Fruit fly (Drosophila melanogaster) whole organism, wandering third instar larva: Measurements from ENCODE around the gene CG6761.

Experiments used
- Abd-B ChIP-seq: fragments of >200 bp; optimal IDR thresholded peaks from 2 replicates; lab custom pipeline; 2017; ENCODE audit warnings: missing biosample characterization, missing genetic modification characterization
- Dfd ChIP-seq: fragments of >200 bp; optimal IDR thresholded peaks from 2 replicates; lab custom pipeline; 2017; ENCODE audit warnings: missing biosample characterization, missing genetic modification characterization
- Dif ChIP-seq: fragments of 200-275, 200-300 bp; sonication (Bioruptor generic); optimal IDR thresholded peaks from 2 replicates; lab custom pipeline; 2018; ENCODE audit warnings: missing biosample characterization, missing genetic modification characterization; ENCODE audit not compliant: partially characterized antibody
- Hnf4 ChIP-seq: fragments of 200-800 bp; sonication (Bioruptor generic); optimal IDR thresholded peaks from 2 replicates; lab custom pipeline; 2016; ENCODE audit warnings: missing biosample characterization, mild to moderate bottlenecking, missing genetic modification characterization
- Hr78 ChIP-seq: fragments of >200 bp; optimal IDR thresholded peaks from 2 replicates; lab custom pipeline; 2017; ENCODE audit warnings: missing biosample characterization, missing genetic modification characterization
- Hr83 ChIP-seq: fragments of 200-300 bp; sonication (Bioruptor generic); optimal IDR thresholded peaks from 2 replicates; lab custom pipeline; 2016; ENCODE audit warnings: missing biosample characterization, mild to moderate bottlenecking, missing genetic modification characterization, moderate library complexity; ENCODE audit not compliant: poor library complexity, severe bottlenecking
- Jra ChIP-seq: sonication (Bioruptor generic); optimal IDR thresholded peaks from 2 replicates; lab custom pipeline; 2016; ENCODE audit warnings: missing biosample characterization, missing genetic modification characterization
- N ChIP-seq: fragments of >200 bp; optimal IDR thresholded peaks from 2 replicates; lab custom pipeline; 2018; ENCODE audit warnings: missing biosample characterization, missing external identifiers, missing genetic modification characterization
- OdsH ChIP-seq: fragments of 200-800 bp; sonication (Bioruptor generic); optimal IDR thresholded peaks from 2 replicates; lab custom pipeline; 2016; ENCODE audit warnings: missing biosample characterization, mild to moderate bottlenecking, missing genetic modification characterization
- Rel ChIP-seq, 2 experiments: fragments of 200-800 bp; sonication (Bioruptor generic) in 1 of 2; optimal IDR thresholded peaks; 2 replicates in 1 of 2; 3 replicates in 1 of 2; lab custom pipeline; 2016 to 2019; ENCODE audit warnings: mild to moderate bottlenecking in 2 of 2, missing biosample characterization in 2 of 2, missing genetic modification characterization in 2 of 2, moderate library complexity in 1 of 2
- Sp1 ChIP-seq: fragments of 200-800 bp; sonication (Bioruptor generic); optimal IDR thresholded peaks from 3 replicates; lab custom pipeline; 2019; ENCODE audit warnings: missing biosample characterization, mild to moderate bottlenecking, missing genetic modification characterization, moderate library complexity
- Vsx2 ChIP-seq: fragments of 200-300, 225-300 bp; sonication (Bioruptor generic); optimal IDR thresholded peaks from 2 replicates; lab custom pipeline; 2018; ENCODE audit warnings: missing biosample characterization, missing genetic modification characterization; ENCODE audit not compliant: partially characterized antibody
- br ChIP-seq: fragments of 200-800 bp; sonication (Bioruptor generic); optimal IDR thresholded peaks from 2 replicates; lab custom pipeline; 2016; ENCODE audit warnings: missing biosample characterization, missing genetic modification characterization
- brk ChIP-seq: fragments of 200-800 bp; sonication (Bioruptor generic); optimal IDR thresholded peaks from 2 replicates; lab custom pipeline; 2016; ENCODE audit warnings: missing biosample characterization, mild to moderate bottlenecking, missing genetic modification characterization
- dl ChIP-seq, 2 experiments: fragments of 175-275, 200-275 bp in 1 of 2; fragments of 200-275 bp in 1 of 2; sonication (Bioruptor generic); optimal IDR thresholded peaks; lab custom pipeline; 2018; ENCODE audit warnings: mild to moderate bottlenecking in 2 of 2, missing biosample characterization in 2 of 2, missing genetic modification characterization in 2 of 2, moderate library complexity in 2 of 2; ENCODE audit not compliant: partially characterized antibody in 2 of 2, insufficient read depth in 1 of 2
- ey ChIP-seq: fragments of 200-800 bp; sonication (Bioruptor generic); optimal IDR thresholded peaks from 2 replicates; lab custom pipeline; 2016; ENCODE audit warnings: missing biosample characterization, missing genetic modification characterization
- foxo ChIP-seq, 2 experiments: fragments of 200-800 bp; sonication (Bioruptor generic); optimal IDR thresholded peaks; 2 replicates in 1 of 2; 3 replicates in 1 of 2; lab custom pipeline; 2016 to 2017; ENCODE audit warnings: missing biosample characterization in 2 of 2, missing genetic modification characterization in 2 of 2
- fru ChIP-seq: fragments of 200-800 bp; sonication (Bioruptor generic); optimal IDR thresholded peaks from 3 replicates; lab custom pipeline; 2016; ENCODE audit warnings: missing biosample characterization, mild to moderate bottlenecking, missing genetic modification characterization
- h ChIP-seq: fragments of 200-800 bp; sonication (Bioruptor generic); optimal IDR thresholded peaks from 3 replicates; lab custom pipeline; 2016; ENCODE audit warnings: missing biosample characterization, mild to moderate bottlenecking, missing genetic modification characterization
- lola ChIP-seq: fragments of >200 bp; optimal IDR thresholded peaks from 2 replicates; lab custom pipeline; 2017; ENCODE audit warnings: missing biosample characterization, missing genetic modification characterization
- psq ChIP-seq: fragments of 200-800 bp; sonication (Bioruptor generic); optimal IDR thresholded peaks from 3 replicates; lab custom pipeline; 2017; ENCODE audit warnings: missing biosample characterization, mild to moderate bottlenecking, missing genetic modification characterization, moderate library complexity
- rgr ChIP-seq: fragments of 200-800 bp; sonication (Bioruptor generic); optimal IDR thresholded peaks from 3 replicates; lab custom pipeline; 2016; ENCODE audit warnings: missing biosample characterization, mild to moderate bottlenecking, missing genetic modification characterization
- sage ChIP-seq: fragments of 200-800 bp; sonication (Bioruptor generic); optimal IDR thresholded peaks from 2 replicates; lab custom pipeline; 2016; ENCODE audit warnings: missing biosample characterization, mild to moderate bottlenecking, missing genetic modification characterization
- sv ChIP-seq: fragments of 200-800 bp; sonication (Bioruptor generic); optimal IDR thresholded peaks from 3 replicates; lab custom pipeline; 2016; ENCODE audit warnings: missing biosample characterization, missing genetic modification characterization
- tai ChIP-seq: sonication (Bioruptor generic); optimal IDR thresholded peaks from 2 replicates; lab custom pipeline; 2016; ENCODE audit warnings: missing biosample characterization, missing genetic modification characterization
- usp ChIP-seq: fragments of >200 bp; optimal IDR thresholded peaks from 2 replicates; lab custom pipeline; 2017; ENCODE audit warnings: missing biosample characterization, missing genetic modification characterization
- woc ChIP-seq: sonication (Bioruptor generic); optimal IDR thresholded peaks from 2 replicates; lab custom pipeline; 2016; ENCODE audit warnings: missing biosample characterization, mild to moderate bottlenecking, missing genetic modification characterization

CG6761 gene

dm6 chr3L:9689809-9690208 is 13.6 kb downstream of the CG6761 start:
- TF ChIP-seq Abd-B (GFP tag; lab: Kevin White, UChicago) (no peak), Dfd (peak; percentile 10)

- TF ChIP-seq ey (GFP tag; lab: Kevin White, UChicago) (no peak), OdsH (GFP tag; lab: Kevin White, UChicago) (no peak), Dfd (no peak), Hr83 (GFP tag; lab: Kevin White, UChicago) (no peak), h (GFP tag; lab: Kevin White, UChicago) (no peak), br (GFP tag; lab: Kevin White, UChicago) (no peak), Vsx2 (GFP tag; lab: Kevin White, UChicago) (no peak), N (GFP tag; lab: Kevin White, UChicago) (no peak)
Observed at dm6 chr3L:9688674-9689073, 14.7 kb downstream of the CG6761 start.

dm6 chr3L:9687536-9687935 is 15.9 kb downstream of the CG6761 start:
- TF ChIP-seq Vsx2 (GFP tag; lab: Kevin White, UChicago) (no peak), sage (GFP tag; lab: Kevin White, UChicago) (no peak), brk (GFP tag; lab: Kevin White, UChicago) (no peak), rgr (GFP tag; lab: Kevin White, UChicago) (no peak), br (GFP tag; lab: Kevin White, UChicago) (no peak), Hnf4 (no peak)

- TF ChIP-seq Sp1 (GFP tag; lab: Kevin White, UChicago) (no peak), brk (GFP tag; lab: Kevin White, UChicago) (no peak), Hr83 (GFP tag; lab: Kevin White, UChicago) (no peak), br (GFP tag; lab: Kevin White, UChicago) (no peak), h (GFP tag; lab: Kevin White, UChicago) (no peak), Rel (GFP tag; optimal IDR thresholded peaks at IDR 0.05; lab: Kevin White, UChicago) (no peak), Rel (tag; optimal IDR thresholded peaks at IDR 0.05; lab: Kevin White, UChicago) (no peak), sv (GFP tag; lab: Kevin White, UChicago) (no peak), fru (GFP tag; lab: Kevin White, UChicago) (no peak), Hr78 (GFP tag; lab: Kevin White, UChicago) (no peak), Abd-B (GFP tag; lab: Kevin White, UChicago) (no peak)
Observed at dm6 chr3L:9684871-9685270, 18.5 kb downstream of the CG6761 start, which contains the start of gene CG16719. Gene CG16719 (plus strand): TSS chr3L:9685171.

dm6 chr3L:9680968-9681367 is 22.4 kb downstream of the CG6761 start, which contains the start of gene alphaTub67C:
Gene alphaTub67C (plus strand): TSS chr3L:9681268.
- no peak for TF ChIP-seq usp (GFP tag; lab: Kevin White, UChicago)
- no peak for TF ChIP-seq Hr83 (GFP tag; lab: Kevin White, UChicago)
- TF ChIP-seq Dfd, result no peak
- TF ChIP-seq tai, result no peak
- no peak for TF ChIP-seq h (GFP tag; lab: Kevin White, UChicago)
- no peak for TF ChIP-seq Vsx2 (GFP tag; lab: Kevin White, UChicago)

dm6 chr3L:9678994-9679393 is 24.4 kb downstream of the CG6761 start, which contains the start of the genes fry and CG16717:
Gene fry (minus strand): TSS chr3L:9679103.
Gene CG16717 (plus strand): TSS chr3L:9679201.
- no peak for TF ChIP-seq Sp1 (GFP tag; lab: Kevin White, UChicago)
- no peak for TF ChIP-seq dl (GFP tag; optimal IDR thresholded peaks at IDR 0.05; lab: Kevin White, UChicago; ENCODE audit: insufficient read depth in 1 of 2, partially characterized antibody in 2 of 2)
- TF ChIP-seq fru (GFP tag; lab: Kevin White, UChicago), result no peak
- TF ChIP-seq psq (GFP tag; lab: Kevin White, UChicago), result no peak
- no peak for TF ChIP-seq OdsH (GFP tag; lab: Kevin White, UChicago)
- peak; percentile 38 for TF ChIP-seq sage (GFP tag; lab: Kevin White, UChicago)
- TF ChIP-seq rgr (GFP tag; lab: Kevin White, UChicago), result no peak
- no peak for TF ChIP-seq usp (GFP tag; lab: Kevin White, UChicago)
- TF ChIP-seq foxo (GFP tag; optimal IDR thresholded peaks at IDR 0.05; lab: Kevin White, UChicago), result no peak
- TF ChIP-seq, all 38 proteins: peak for 1

dm6 chr3L:9678007-9678497 is 25.3 kb downstream of the CG6761 start:
- TF ChIP-seq foxo (GFP tag; optimal IDR thresholded peaks at IDR 0.05; lab: Kevin White, UChicago), result peak in 1 of 2 experiments; percentile 29
- no peak for TF ChIP-seq fru (GFP tag; lab: Kevin White, UChicago)
- TF ChIP-seq lola, result no peak
- TF ChIP-seq Dif, result peak; percentile 54
- peak; percentile 17 for TF ChIP-seq rgr (GFP tag; lab: Kevin White, UChicago)
- TF ChIP-seq br (GFP tag; lab: Kevin White, UChicago), result peak; percentile 5
- TF ChIP-seq Jra (GFP tag; lab: Kevin White, UChicago), result peak; percentile 80
- TF ChIP-seq woc (GFP tag; lab: Kevin White, UChicago), result peak; percentile 25
- TF ChIP-seq sv (GFP tag; lab: Kevin White, UChicago), result no peak
- TF ChIP-seq Rel (GFP tag; optimal IDR thresholded peaks at IDR 0.05; lab: Kevin White, UChicago), result no peak
- TF ChIP-seq Rel (tag; optimal IDR thresholded peaks at IDR 0.05; lab: Kevin White, UChicago), result peak; percentile 5
- no peak for TF ChIP-seq brk (GFP tag; lab: Kevin White, UChicago)
- peak; percentile 29 for TF ChIP-seq ey (GFP tag; lab: Kevin White, UChicago)
- TF ChIP-seq psq (GFP tag; lab: Kevin White, UChicago), result peak; percentile 71
- peak; percentile 42 for TF ChIP-seq h (GFP tag; lab: Kevin White, UChicago)
